Worm (Caenorhabditis elegans): ENCODE results near the gene coh-1.

coh-1 gene

ce11 chrX:7469907-7470306 lies 4.9 kb downstream of the coh-1 start:
- TF ChIP-seq ceh-39 (tag; optimal IDR thresholded peaks at IDR 0.05) (no peak), mls-2 (tag; optimal IDR thresholded peaks at IDR 0.05) (peak; percentile 2), ceh-43 (GFP tag; optimal IDR thresholded peaks at IDR 0.05) (no peak), sem-2 (GFP tag; optimal IDR thresholded peaks at IDR 0.05) (peak; percentile 38), nhr-28 (tag; optimal IDR thresholded peaks at IDR 0.05) (no peak), flh-1 (GFP tag; optimal IDR thresholded peaks at IDR 0.05) (no peak), unc-120 (tag; optimal IDR thresholded peaks at IDR 0.05; ENCODE audit: poor library complexity, severe bottlenecking) (no peak), cnd-1 (tag; optimal IDR thresholded peaks at IDR 0.05) (peak; percentile 39), ces-1 (GFP tag; optimal IDR thresholded peaks at IDR 0.05) (no peak), bed-3 (GFP tag; optimal IDR thresholded peaks at IDR 0.05) (no peak), tbx-8 (GFP tag; optimal IDR thresholded peaks at IDR 0.05) (no peak), M03D4.4 (tag; optimal IDR thresholded peaks at IDR 0.05) (no peak), mep-1 (tag; optimal IDR thresholded peaks at IDR 0.05) (no peak), zip-8 (tag; optimal IDR thresholded peaks at IDR 0.05) (peak; percentile 82), unc-39 (tag; optimal IDR thresholded peaks at IDR 0.05) (no peak), ztf-11 (tag; optimal IDR thresholded peaks at IDR 0.05) (no peak), ceh-83 (GFP tag; optimal IDR thresholded peaks at IDR 0.05) (no peak), pha-4 (tag; optimal IDR thresholded peaks at IDR 0.05) (no peak), ham-2 (GFP tag; optimal IDR thresholded peaks at IDR 0.05) (no peak), drap-1 (GFP tag; optimal IDR thresholded peaks at IDR 0.05) (no peak), blmp-1 (tag; optimal IDR thresholded peaks at IDR 0.05) (no peak), sptf-1 (tag; optimal IDR thresholded peaks at IDR 0.05) (no peak), nhr-12 (tag; optimal IDR thresholded peaks at IDR 0.05) (no peak), nhr-76 (tag; optimal IDR thresholded peaks at IDR 0.05) (no peak), elt-3 (tag; optimal IDR thresholded peaks at IDR 0.05) (no peak), lin-32 (GFP tag; optimal IDR thresholded peaks at IDR 0.05) (no peak), snpc-4 (tag; optimal IDR thresholded peaks at IDR 0.05) (no peak), nhr-237 (tag; optimal IDR thresholded peaks at IDR 0.05) (no peak), hlh-1 (tag; optimal IDR thresholded peaks at IDR 0.05) (no peak), elt-1 (tag; optimal IDR thresholded peaks at IDR 0.05; ENCODE audit: borderline replicate concordance, insufficient read depth) (no peak), nhr-2 (tag; optimal IDR thresholded peaks at IDR 0.05) (peak; percentile 85), unc-62 (GFP tag; optimal IDR thresholded peaks at IDR 0.05) (no peak), lsy-2 (tag; optimal IDR thresholded peaks at IDR 0.05) (no peak), mab-5 (tag; optimal IDR thresholded peaks at IDR 0.05) (no peak), lin-13 (tag; optimal IDR thresholded peaks at IDR 0.05) (no peak)

ce11 chrX:7466682-7467081 lies 8.1 kb downstream of the coh-1 start:
- TF ChIP-seq drap-1 (GFP tag; optimal IDR thresholded peaks at IDR 0.05) (no peak), cnd-1 (tag; optimal IDR thresholded peaks at IDR 0.05) (peak; percentile 64), pha-4 (tag; optimal IDR thresholded peaks at IDR 0.05) (no peak), M03D4.4 (tag; optimal IDR thresholded peaks at IDR 0.05) (no peak), lin-32 (GFP tag; optimal IDR thresholded peaks at IDR 0.05) (no peak), unc-39 (tag; optimal IDR thresholded peaks at IDR 0.05) (no peak), nhr-2 (tag; optimal IDR thresholded peaks at IDR 0.05) (peak; percentile 54), nhr-12 (tag; optimal IDR thresholded peaks at IDR 0.05) (no peak), ceh-39 (tag; optimal IDR thresholded peaks at IDR 0.05) (no peak)

- TF ChIP-seq cnd-1 (tag; optimal IDR thresholded peaks at IDR 0.05) (peak; percentile 14), ceh-83 (GFP tag; optimal IDR thresholded peaks at IDR 0.05) (no peak)
Measured at ce11 chrX:7464389-7464788, 10.4 kb downstream of the coh-1 start.

- TF ChIP-seq bed-3 (GFP tag; optimal IDR thresholded peaks at IDR 0.05) = no peak
- no peak for TF ChIP-seq nhr-12 (tag; optimal IDR thresholded peaks at IDR 0.05)
- TF ChIP-seq drap-1 (GFP tag; optimal IDR thresholded peaks at IDR 0.05) = no peak
- TF ChIP-seq nhr-237 (tag; optimal IDR thresholded peaks at IDR 0.05) = no peak
- TF ChIP-seq nhr-76 (tag; optimal IDR thresholded peaks at IDR 0.05) = no peak
- no peak for TF ChIP-seq M03D4.4 (tag; optimal IDR thresholded peaks at IDR 0.05)
- TF ChIP-seq unc-120 (tag; optimal IDR thresholded peaks at IDR 0.05; ENCODE audit: poor library complexity, severe bottlenecking) = no peak
- TF ChIP-seq nhr-2 (tag; optimal IDR thresholded peaks at IDR 0.05) = no peak
- no peak for TF ChIP-seq lin-13 (tag; optimal IDR thresholded peaks at IDR 0.05)
Measured at ce11 chrX:7463637-7464036, 11.2 kb downstream of the coh-1 start, which contains the start of gene sox-2. TSS of gene sox-2 (minus strand) at chrX:7463736.

Measured in whole organism, mixed stage, embryonic.